Worm (Caenorhabditis elegans) whole organism, L1 larva: ENCODE results near the gene clec-145.

ENCODE experiments used
- C34B4.2 ChIP-seq: sonication (generic microtip); optimal IDR thresholded peaks from 2 replicates; lab custom pipeline; 2017; ENCODE audit warnings: mild to moderate bottlenecking, missing genetic modification characterization, missing compliant biosample characterization
- F16B12.6 ChIP-seq: fragments of 150-350 bp; optimal IDR thresholded peaks from 2 replicates; lab custom pipeline; 2014; ENCODE audit warnings: missing biosample characterization, missing genetic modification characterization
- Y116A8C.19 ChIP-seq: sonication (generic microtip); optimal IDR thresholded peaks from 2 replicates; lab custom pipeline; 2016; ENCODE audit warnings: missing compliant biosample characterization, missing genetic modification characterization, borderline replicate concordance
- alr-1 ChIP-seq: fragments of 200-800 bp; sonication (Bioruptor generic); optimal IDR thresholded peaks from 2 replicates; lab custom pipeline; 2018; ENCODE audit warnings: borderline replicate concordance, mild to moderate bottlenecking, missing genetic modification characterization, missing compliant biosample characterization
- aly-2 ChIP-seq: fragments of 150-350 bp; optimal IDR thresholded peaks from 2 replicates; lab custom pipeline; 2014; ENCODE audit warnings: missing biosample characterization, missing genetic modification characterization
- blmp-1 ChIP-seq: fragments of 150-350 bp; optimal IDR thresholded peaks from 2 replicates; lab custom pipeline; 2014; ENCODE audit warnings: missing biosample characterization, missing genetic modification characterization
- ceh-63 ChIP-seq: fragments of 200-800 bp; sonication (Bioruptor generic); optimal IDR thresholded peaks from 2 replicates; lab custom pipeline; 2018; ENCODE audit warnings: mild to moderate bottlenecking, missing genetic modification characterization, missing compliant biosample characterization
- ceh-8 ChIP-seq: fragments of 200-800 bp; sonication (Bioruptor generic); optimal IDR thresholded peaks from 2 replicates; lab custom pipeline; 2018; ENCODE audit warnings: mild to moderate bottlenecking, missing genetic modification characterization, moderate library complexity, missing compliant biosample characterization
- ceh-82 ChIP-seq, 3 experiments: fragments of 150-350 bp in 1 of 3; sonication (generic microtip) in 2 of 3; optimal IDR thresholded peaks; 2 replicates each; lab custom pipeline; 2014 to 2017; ENCODE audit warnings: missing biosample characterization in 3 of 3, missing genetic modification characterization in 3 of 3
- ceh-88 ChIP-seq: fragments of 200-800 bp; sonication (Bioruptor generic); IDR thresholded peaks from 2 replicates; pipeline ENCODE4 v1.3.6; 2022; ENCODE audit warnings: missing genetic modification characterization, missing compliant biosample characterization
- ces-1 ChIP-seq: fragments of 150-350 bp; optimal IDR thresholded peaks from 2 replicates; lab custom pipeline; 2014; ENCODE audit warnings: missing biosample characterization, missing genetic modification reagents, missing genetic modification characterization
- dpl-1 ChIP-seq, 3 experiments: fragments of 150-350 bp in 2 of 3; sonication (generic microtip) in 1 of 3; optimal IDR thresholded peaks; 2 replicates each; lab custom pipeline; 2014 to 2017; ENCODE audit warnings: missing biosample characterization in 3 of 3, missing genetic modification characterization in 3 of 3, missing genetic modification reagents in 3 of 3
- efl-1 ChIP-seq, 4 experiments: fragments of 150-350 bp; optimal IDR thresholded peaks in 3 of 4; peaks in 1 of 4; 1 replicate in 1 of 4; 2 replicates in 3 of 4; lab custom pipeline; 2014; ENCODE audit warnings: missing biosample characterization in 2 of 4, missing genetic modification characterization in 2 of 4, missing genetic modification reagents in 2 of 4
- efl-3 ChIP-seq: fragments of 200-800 bp; sonication (Bioruptor generic); optimal IDR thresholded peaks from 2 replicates; lab custom pipeline; 2018; ENCODE audit warnings: mild to moderate bottlenecking, missing genetic modification characterization, missing compliant biosample characterization
- egl-27 ChIP-seq, 2 experiments: fragments of 150-350 bp in 1 of 2; sonication (generic microtip); optimal IDR thresholded peaks; 3 replicates each; lab custom pipeline; 2017 to 2018; ENCODE audit warnings: missing biosample characterization in 2 of 2, missing genetic modification characterization in 2 of 2, missing genetic modification reagents in 2 of 2
- elt-3 ChIP-seq, 6 experiments: fragments of 150-350 bp in 1 of 6; sonication (generic microtip); optimal IDR thresholded peaks; 2 replicates each; lab custom pipeline; 2017 to 2018; ENCODE audit warnings: missing biosample characterization in 6 of 6, missing genetic modification characterization in 6 of 6, inconsistent platforms in 1 of 6
- ets-5 ChIP-seq: fragments of 200-800 bp; sonication (Bioruptor generic); IDR thresholded peaks from 2 replicates; pipeline ENCODE4 v1.3.6; 2022; ENCODE audit warnings: missing genetic modification characterization, missing compliant biosample characterization
- fkh-4 ChIP-seq: sonication (generic microtip); optimal IDR thresholded peaks from 2 replicates; lab custom pipeline; 2016; ENCODE audit warnings: missing compliant biosample characterization, missing genetic modification characterization, borderline replicate concordance
- fkh-8 ChIP-seq: sonication (generic microtip); optimal IDR thresholded peaks from 2 replicates; lab custom pipeline; 2016; ENCODE audit warnings: mild to moderate bottlenecking, missing genetic modification characterization, missing compliant biosample characterization
- grh-1 ChIP-seq: fragments of 200-800 bp; sonication (Bioruptor generic); IDR thresholded peaks from 2 replicates; pipeline ENCODE4 v1.3.6; 2022; ENCODE audit warnings: missing genetic modification reagents, missing genetic modification characterization, missing compliant biosample characterization
- hpl-2 ChIP-seq: fragments of 150-350 bp; optimal IDR thresholded peaks from 2 replicates; lab custom pipeline; 2014; ENCODE audit warnings: missing biosample characterization, missing genetic modification reagents, missing genetic modification characterization
- isw-1 ChIP-seq: fragments of 200-800 bp; sonication (Bioruptor generic); IDR thresholded peaks from 2 replicates; pipeline ENCODE4 v1.3.6; 2022; ENCODE audit warnings: missing genetic modification characterization, missing compliant biosample characterization
- lin-13 ChIP-seq: fragments of 150-350 bp; optimal IDR thresholded peaks from 2 replicates; lab custom pipeline; 2014; ENCODE audit warnings: missing biosample characterization, missing genetic modification reagents, missing genetic modification characterization
- lin-14 ChIP-seq: fragments of 200-800 bp; sonication (Bioruptor generic); optimal IDR thresholded peaks from 2 replicates; lab custom pipeline; 2018; ENCODE audit warnings: mild to moderate bottlenecking, missing genetic modification characterization, moderate library complexity, missing compliant biosample characterization
- lin-15B ChIP-seq: fragments of 150-350 bp; sonication (generic microtip); optimal IDR thresholded peaks from 3 replicates; lab custom pipeline; 2014; ENCODE audit warnings: missing biosample characterization, missing genetic modification characterization
- lin-35 ChIP-seq, 2 experiments: fragments of 150-350 bp; optimal IDR thresholded peaks; 2 replicates each; lab custom pipeline; 2014; ENCODE audit warnings: missing biosample characterization in 2 of 2, missing genetic modification characterization in 2 of 2, missing genetic modification reagents in 2 of 2
- mab-9 ChIP-seq: fragments of 200-800 bp; sonication (Bioruptor generic); IDR thresholded peaks from 2 replicates; pipeline ENCODE4 v1.3.6; 2022; ENCODE audit warnings: missing genetic modification reagents, missing genetic modification characterization, missing compliant biosample characterization
- mdl-1 ChIP-seq, 2 experiments: fragments of 150-350 bp; optimal IDR thresholded peaks; 2 replicates each; lab custom pipeline; 2014 to 2017; ENCODE audit warnings: missing biosample characterization in 2 of 2, missing genetic modification characterization in 2 of 2, inconsistent platforms in 1 of 2
- mef-2 ChIP-seq: fragments of 150-350 bp; optimal IDR thresholded peaks from 2 replicates; lab custom pipeline; 2014; ENCODE audit warnings: missing biosample characterization, missing genetic modification characterization
- nhr-11 ChIP-seq: fragments of 150-350 bp; optimal IDR thresholded peaks from 2 replicates; lab custom pipeline; 2014; ENCODE audit warnings: missing biosample characterization, missing genetic modification characterization
- nhr-19 ChIP-seq: fragments of 200-800 bp; sonication (Bioruptor generic); conservative IDR thresholded peaks from 2 replicates; pipeline ENCODE4 v1.3.6; 2022; ENCODE audit warnings: missing genetic modification characterization, missing compliant biosample characterization
- nhr-20 ChIP-seq: sonication (generic microtip); optimal IDR thresholded peaks from 2 replicates; lab custom pipeline; 2016; ENCODE audit warnings: mild to moderate bottlenecking, missing genetic modification characterization, missing compliant biosample characterization
- nhr-47 ChIP-seq: sonication (generic microtip); optimal IDR thresholded peaks from 2 replicates; lab custom pipeline; 2016; ENCODE audit warnings: mild to moderate bottlenecking, missing genetic modification characterization, moderate library complexity, missing compliant biosample characterization
- nhr-76 ChIP-seq: sonication (generic microtip); optimal IDR thresholded peaks from 2 replicates; lab custom pipeline; 2017; ENCODE audit warnings: missing biosample characterization, missing genetic modification characterization
- nhr-77 ChIP-seq: fragments of 150-350 bp; optimal IDR thresholded peaks from 2 replicates; lab custom pipeline; 2014; ENCODE audit warnings: missing biosample characterization, missing genetic modification characterization
- nhr-85 ChIP-seq: sonication (generic microtip); peaks from one replicate; lab custom pipeline; 2016; ENCODE audit warnings: missing genetic modification characterization, inconsistent platforms, missing compliant biosample characterization
- pqm-1 ChIP-seq: sonication (generic microtip); optimal IDR thresholded peaks from 3 replicates; lab custom pipeline; 2017; ENCODE audit warnings: missing biosample characterization, missing genetic modification characterization
- skn-1 ChIP-seq: fragments of 150-350 bp; optimal IDR thresholded peaks from 2 replicates; lab custom pipeline; 2014; ENCODE audit warnings: missing biosample characterization, missing genetic modification characterization
- snpc-4 ChIP-seq: fragments of 150-350 bp; optimal IDR thresholded peaks from 2 replicates; lab custom pipeline; 2014; ENCODE audit warnings: missing biosample characterization, missing genetic modification characterization
- snu-23 ChIP-seq: sonication (generic microtip); optimal IDR thresholded peaks from 2 replicates; lab custom pipeline; 2016; ENCODE audit warnings: missing genetic modification characterization, missing compliant biosample characterization
- sox-4 ChIP-seq: sonication (generic microtip); optimal IDR thresholded peaks from 2 replicates; lab custom pipeline; 2016; ENCODE audit warnings: missing genetic modification characterization, missing compliant biosample characterization
- sptf-1 ChIP-seq: fragments of 150-350 bp; optimal IDR thresholded peaks from 2 replicates; lab custom pipeline; 2014; ENCODE audit warnings: missing biosample characterization, missing genetic modification characterization
- unc-130 ChIP-seq: fragments of 150-350 bp; optimal IDR thresholded peaks from 2 replicates; lab custom pipeline; 2017; ENCODE audit warnings: missing biosample characterization, missing genetic modification characterization, inconsistent platforms
- unc-30 ChIP-seq: sonication (generic microtip); optimal IDR thresholded peaks from 2 replicates; lab custom pipeline; 2017; ENCODE audit warnings: missing biosample characterization, missing genetic modification characterization
- unc-86 ChIP-seq: sonication (generic microtip); optimal IDR thresholded peaks from 2 replicates; lab custom pipeline; 2016; ENCODE audit warnings: missing genetic modification characterization, missing compliant biosample characterization
- unc-98 ChIP-seq: fragments of 200-800 bp; sonication (Bioruptor generic); IDR thresholded peaks from 2 replicates; pipeline ENCODE4 v1.3.6; 2022; ENCODE audit warnings: missing genetic modification characterization, missing compliant biosample characterization
- vab-15 ChIP-seq: sonication (generic microtip); optimal IDR thresholded peaks from 2 replicates; lab custom pipeline; 2017; ENCODE audit warnings: missing genotype, mild to moderate bottlenecking, missing genetic modification characterization, missing compliant biosample characterization
- xbp-1 ChIP-seq: sonication (generic microtip); optimal IDR thresholded peaks from 2 replicates; lab custom pipeline; 2016; ENCODE audit warnings: missing genetic modification characterization, missing compliant biosample characterization

Gene clec-145

DNA sequence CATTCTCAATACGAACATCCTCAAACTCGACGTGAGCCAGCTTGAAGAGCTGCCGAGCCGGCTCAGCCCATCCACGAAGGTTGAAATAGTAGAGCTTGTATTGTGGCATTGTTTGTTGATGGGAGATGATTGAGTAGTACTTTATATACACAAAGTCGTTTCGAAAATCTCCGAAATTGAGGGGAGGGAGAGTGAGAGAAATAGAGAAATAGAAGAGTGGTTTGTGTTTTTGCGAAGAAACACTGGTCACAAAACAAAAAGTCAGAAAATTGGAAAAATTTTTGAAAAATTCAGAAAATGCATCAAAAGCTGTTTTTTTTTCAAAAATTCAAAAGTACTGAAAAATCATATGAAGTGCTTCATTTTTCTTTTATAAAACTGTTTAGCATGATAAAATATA lies 20.8 kb upstream of the clec-145 start, which contains the start of gene gst-24:
Gene gst-24 (minus strand): TSS at position 181 of the 400 bp plus-strand sequence.
- TF ChIP-seq lin-14 (GFP tag; lab: Kevin White, UChicago) (peak; percentile 29), efl-1 (optimal IDR thresholded peaks at IDR 0.05; lab: Kevin White, UChicago) (no peak), efl-1 (GFP tag; optimal IDR thresholded peaks at IDR 0.05 in 1 of 2; lab: Kevin White, UChicago) (no peak), lin-35 (GFP tag; optimal IDR thresholded peaks at IDR 0.05; lab: Kevin White, UChicago) (peak in 1 of 2 experiments; percentile 15), snu-23 (GFP tag; lab: Kevin White, UChicago) (peak; percentile 3), nhr-11 (tag; lab: Kevin White, UChicago) (no peak), nhr-85 (tag; lab: Kevin White, UChicago) (peak; percentile 67), unc-130 (tag; lab: Kevin White, UChicago) (no peak), nhr-77 (tag; lab: Kevin White, UChicago) (peak; percentile 61), unc-98 (GFP tag; lab: Robert Waterston, UW) (no peak), dpl-1 (GFP tag; optimal IDR thresholded peaks at IDR 0.05; lab: Kevin White, UChicago) (peak in 1 of 3 experiments; percentile 6), fkh-8 (tag; lab: Kevin White, UChicago) (no peak), ceh-63 (GFP tag; lab: Kevin White, UChicago) (no peak), pqm-1 (tag; lab: Kevin White, UChicago) (no peak)

DNA sequence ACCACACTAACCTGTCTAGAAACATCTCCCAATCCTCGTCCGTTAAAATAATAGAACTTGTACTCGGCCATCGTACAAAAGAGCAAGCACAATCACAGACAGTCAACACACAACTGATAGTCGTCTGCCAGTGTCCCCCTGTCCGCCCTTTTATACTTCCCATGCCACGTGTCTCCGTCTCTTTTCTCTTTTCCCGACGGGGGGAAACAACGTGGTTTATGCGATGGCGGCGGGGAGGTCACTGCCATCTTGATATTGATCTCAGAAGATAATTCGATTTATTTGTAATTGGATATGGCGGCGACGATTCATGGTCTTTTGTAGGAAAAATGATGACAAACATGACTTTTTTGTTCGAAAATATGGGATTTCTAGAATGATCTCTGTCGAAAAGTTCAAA lies 19.3 kb upstream of the clec-145 start, which contains the start of gene gst-20:
Gene gst-20 (minus strand): TSS at position 170 of the 400 bp plus-strand sequence.
- TF ChIP-seq efl-1 (optimal IDR thresholded peaks at IDR 0.05; lab: Kevin White, UChicago) (peak; percentile 3 to 23), efl-1 (GFP tag; optimal IDR thresholded peaks at IDR 0.05 in 1 of 2; lab: Kevin White, UChicago) (peak in 1 of 2 experiments; percentile 90), mdl-1 (tag; optimal IDR thresholded peaks at IDR 0.05; lab: Kevin White, UChicago) (peak; percentile 35 to 92), grh-1 (no peak; the same call in 1 of the 2 replicates), skn-1 (tag; lab: Kevin White, UChicago) (peak; percentile 61), unc-86 (tag; lab: Kevin White, UChicago) (no peak), sox-4 (tag; lab: Kevin White, UChicago) (no peak), ets-5 (GFP tag; lab: Robert Waterston, UW) (no peak), ces-1 (GFP tag; lab: Kevin White, UChicago) (no peak), snpc-4 (tag; lab: Kevin White, UChicago) (peak; percentile 20), lin-15B (tag; lab: Kevin White, UChicago) (no peak), isw-1 (GFP tag; lab: Robert Waterston, UW) (no peak), ceh-88 (no peak), ceh-8 (GFP tag; lab: Kevin White, UChicago) (no peak), unc-30 (no peak), lin-13 (GFP tag; lab: Kevin White, UChicago) (no peak), fkh-4 (no peak), sptf-1 (tag; lab: Kevin White, UChicago) (no peak), nhr-47 (tag; lab: Kevin White, UChicago) (peak; percentile 52), aly-2 (no peak), snu-23 (GFP tag; lab: Kevin White, UChicago) (peak; percentile 63), fkh-8 (tag; lab: Kevin White, UChicago) (no peak), F16B12.6 (tag; lab: Kevin White, UChicago) (no peak), mab-9 (GFP tag; lab: Robert Waterston, UW) (no peak), xbp-1 (tag; lab: Kevin White, UChicago) (peak; percentile 30), vab-15 (no peak), blmp-1 (tag; lab: Kevin White, UChicago) (peak; percentile 81), C34B4.2 (tag; lab: Kevin White, UChicago) (no peak), elt-3 (tag; optimal IDR thresholded peaks at IDR 0.05; lab: Kevin White, UChicago) (peak in 5 of 6 experiments; percentile 39 to 78 (median 60)), efl-3 (GFP tag; lab: Kevin White, UChicago) (no peak), mef-2 (tag; lab: Kevin White, UChicago) (no peak), nhr-19 (GFP tag; lab: Robert Waterston, UW) (peak; percentile 19; the same call in 1 of the 2 replicates), nhr-20 (tag; lab: Kevin White, UChicago) (peak; percentile 91), nhr-76 (tag; lab: Kevin White, UChicago) (no peak), lin-35 (GFP tag; optimal IDR thresholded peaks at IDR 0.05; lab: Kevin White, UChicago) (peak in 1 of 2 experiments; percentile 64), hpl-2 (GFP tag; lab: Kevin White, UChicago) (no peak), alr-1 (tag; lab: Kevin White, UChicago) (no peak), nhr-85 (tag; lab: Kevin White, UChicago) (peak; percentile 89), egl-27 (tag; optimal IDR thresholded peaks at IDR 0.05; lab: Kevin White, UChicago) (no peak), nhr-77 (tag; lab: Kevin White, UChicago) (peak; percentile 88), unc-130 (tag; lab: Kevin White, UChicago) (no peak), ceh-82 (tag; optimal IDR thresholded peaks at IDR 0.05; lab: Kevin White, UChicago) (peak in 2 of 3 experiments; percentile 7 to 18), dpl-1 (GFP tag; optimal IDR thresholded peaks at IDR 0.05; lab: Kevin White, UChicago) (peak in 2 of 3 experiments; percentile 11 to 14), Y116A8C.19 (tag; lab: Kevin White, UChicago) (no peak)
